Worm (Caenorhabditis elegans) whole organism, L1 larva: ENCODE data around the gene B0524.3.

Experiments
- ceh-88 ChIP-seq: fragments of 200-800 bp; sonication (Bioruptor generic); IDR thresholded peaks from 2 replicates; pipeline ENCODE4 v1.3.6; 2022; ENCODE audit warnings: missing genetic modification characterization, missing compliant biosample characterization
- nhr-11 ChIP-seq: fragments of 150-350 bp; optimal IDR thresholded peaks from 2 replicates; lab custom pipeline; 2014; ENCODE audit warnings: missing biosample characterization, missing genetic modification characterization

DNA sequence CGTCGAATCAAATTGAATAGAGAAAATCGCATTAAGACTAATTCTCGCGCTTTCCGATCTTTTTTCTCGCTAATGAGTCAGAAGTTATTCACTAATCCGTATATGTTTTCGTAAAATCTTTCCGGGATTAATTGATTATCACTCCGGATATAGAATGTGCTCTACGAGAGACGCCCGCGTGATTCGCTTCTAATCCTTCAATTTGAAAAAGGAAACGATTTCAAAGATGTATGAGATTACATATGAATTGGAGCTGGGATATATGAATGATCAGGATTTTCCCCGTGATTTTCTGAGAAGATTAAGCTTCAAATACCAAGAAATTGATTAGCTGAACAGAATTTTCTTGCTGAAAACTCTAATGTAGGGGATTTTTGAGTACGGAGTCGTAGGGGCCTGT lies 35.1 kb downstream of the B0524.3 start:
- TF ChIP-seq nhr-11 (tag; lab: Kevin White, UChicago) (peak; percentile 52), ceh-88 (GFP tag; lab: Robert Waterston, UW) (no peak)
